Fruit fly (Drosophila melanogaster) whole organism, embryonic: ENCODE data around the gene Snup.

Source experiments
- B-H2 ChIP-seq: fragments of 200-800 bp; sonication (Bioruptor generic); optimal IDR thresholded peaks from 2 replicates; lab custom pipeline; 2018; ENCODE audit warnings: missing biosample characterization, mild to moderate bottlenecking, missing genetic modification characterization
- CG10274 ChIP-seq: fragments of 200-800 bp; sonication (Bioruptor generic); optimal IDR thresholded peaks from 3 replicates; lab custom pipeline; 2017; ENCODE audit warnings: missing biosample characterization, mild to moderate bottlenecking, missing genetic modification characterization
- CG10462 ChIP-seq: fragments of 200-800 bp; sonication (Bioruptor generic); optimal IDR thresholded peaks from 2 replicates; lab custom pipeline; 2016; ENCODE audit warnings: missing biosample characterization, missing genetic modification characterization
- CG11093 ChIP-seq: fragments of 200-800 bp; sonication (Bioruptor generic); IDR thresholded peaks from 3 replicates; pipeline ENCODE4 v1.3.6; 2022; ENCODE audit warnings: missing biosample characterization, missing genetic modification characterization
- CG12299 ChIP-seq: fragments of 200-800 bp; sonication (Bioruptor generic); optimal IDR thresholded peaks from 2 replicates; lab custom pipeline; 2018; ENCODE audit warnings: missing biosample characterization, mild to moderate bottlenecking, missing genetic modification characterization
- CG12391 ChIP-seq: fragments of 200-800 bp; sonication (Bioruptor generic); optimal IDR thresholded peaks from 3 replicates; lab custom pipeline; 2018; ENCODE audit warnings: missing biosample characterization, mild to moderate bottlenecking, missing genetic modification characterization, moderate library complexity
- CG16779 ChIP-seq: fragments of 200-800 bp; sonication (Bioruptor generic); IDR thresholded peaks from 2 replicates; pipeline ENCODE4 v1.3.6; 2022; ENCODE audit warnings: missing biosample characterization, missing genetic modification characterization
- CG17361 ChIP-seq: fragments of 200-800 bp; sonication (Bioruptor generic); IDR thresholded peaks from 3 replicates; pipeline ENCODE4 v1.3.6; 2022; ENCODE audit warnings: missing biosample characterization, missing genetic modification characterization
- CG2199 ChIP-seq: fragments of 200-800 bp; sonication (Bioruptor generic); IDR thresholded peaks from 3 replicates; pipeline ENCODE4 v1.3.6; 2022; ENCODE audit warnings: missing biosample characterization, missing genetic modification characterization
- CG2712 ChIP-seq: fragments of 200-800 bp; optimal IDR thresholded peaks from 3 replicates; lab custom pipeline; 2019; ENCODE audit warnings: missing biosample characterization, mild to moderate bottlenecking, missing genetic modification characterization, moderate library complexity
- CG30403 ChIP-seq: fragments of 200-800 bp; sonication (Bioruptor generic); optimal IDR thresholded peaks from 3 replicates; lab custom pipeline; 2016; ENCODE audit warnings: missing biosample characterization, missing genetic modification characterization
- CG33213 ChIP-seq: fragments of 200-800 bp; sonication (Bioruptor generic); optimal IDR thresholded peaks from 3 replicates; lab custom pipeline; 2016; ENCODE audit warnings: missing biosample characterization, missing genetic modification characterization
- CG3995 ChIP-seq: fragments of 200-800 bp; sonication (Bioruptor generic); optimal IDR thresholded peaks from 3 replicates; lab custom pipeline; 2016; ENCODE audit warnings: missing biosample characterization, missing genetic modification characterization
- CG5180 ChIP-seq: fragments of 200-800 bp; sonication (Bioruptor generic); optimal IDR thresholded peaks from 3 replicates; lab custom pipeline; 2017; ENCODE audit warnings: missing biosample characterization, missing genetic modification characterization, mild to moderate bottlenecking, moderate library complexity, missing genetic modification reagents
- CG7928 ChIP-seq: fragments of 200-800 bp; sonication (Bioruptor generic); optimal IDR thresholded peaks from 2 replicates; lab custom pipeline; 2017; ENCODE audit warnings: missing biosample characterization, mild to moderate bottlenecking, missing genetic modification characterization
- CG8388 ChIP-seq: fragments of 200-800 bp; sonication (Bioruptor generic); optimal IDR thresholded peaks from 2 replicates; lab custom pipeline; 2019; ENCODE audit warnings: missing biosample characterization, mild to moderate bottlenecking, missing genetic modification characterization, moderate library complexity
- CG9932 ChIP-seq: fragments of 200-800 bp; sonication (Bioruptor generic); IDR thresholded peaks from 2 replicates; pipeline ENCODE4 v1.3.6; 2022; ENCODE audit warnings: missing biosample characterization, missing genetic modification characterization
- CHES-1-like ChIP-seq: fragments of 200-800 bp; sonication (Bioruptor generic); optimal IDR thresholded peaks from 2 replicates; lab custom pipeline; 2016; ENCODE audit warnings: missing biosample characterization, missing genetic modification characterization
- CoRest ChIP-seq: fragments of 200-800 bp; sonication (Bioruptor generic); optimal IDR thresholded peaks from 3 replicates; lab custom pipeline; 2018; ENCODE audit warnings: missing biosample characterization, mild to moderate bottlenecking, missing genetic modification characterization, moderate library complexity
- Eip74EF ChIP-seq, 2 experiments: fragments of 200-800 bp in 1 of 2; fragments of >200 bp in 1 of 2; sonication (Bioruptor generic) in 1 of 2; optimal IDR thresholded peaks; 2 replicates each; lab custom pipeline; 2017 to 2019; ENCODE audit warnings: missing biosample characterization in 2 of 2, missing genetic modification characterization in 2 of 2, mild to moderate bottlenecking in 1 of 2, moderate library complexity in 1 of 2
- Fer1 ChIP-seq: fragments of 200-800 bp; sonication (Bioruptor generic); optimal IDR thresholded peaks from 2 replicates; lab custom pipeline; 2017; ENCODE audit warnings: missing biosample characterization, mild to moderate bottlenecking, missing genetic modification characterization
- HHEX ChIP-seq: fragments of 200-800 bp; sonication (Bioruptor generic); optimal IDR thresholded peaks from 3 replicates; lab custom pipeline; 2017; ENCODE audit warnings: missing biosample characterization, mild to moderate bottlenecking, missing genetic modification characterization, missing genetic modification reagents
- Hr78 ChIP-seq, 2 experiments: fragments of 200-800 bp in 1 of 2; fragments of >200 bp in 1 of 2; sonication (Bioruptor generic) in 1 of 2; optimal IDR thresholded peaks; 2 replicates each; lab custom pipeline; 2017 to 2019; ENCODE audit warnings: missing biosample characterization in 2 of 2, missing genetic modification characterization in 2 of 2, mild to moderate bottlenecking in 1 of 2, moderate library complexity in 1 of 2
- Mad ChIP-seq: fragments of 200-800 bp; sonication (Bioruptor generic); optimal IDR thresholded peaks from 2 replicates; lab custom pipeline; 2016; ENCODE audit warnings: missing biosample characterization, missing genetic modification characterization
- Mes4 ChIP-seq: fragments of 200-800 bp; sonication (Bioruptor generic); optimal IDR thresholded peaks from 2 replicates; lab custom pipeline; 2016; ENCODE audit warnings: missing biosample characterization, missing genetic modification characterization
- NC2α ChIP-seq: fragments of 200-800 bp; sonication (Bioruptor generic); optimal IDR thresholded peaks from 2 replicates; lab custom pipeline; 2016; ENCODE audit warnings: missing biosample characterization, missing genetic modification characterization
- Opbp ChIP-seq: fragments of 200-800 bp; sonication (Bioruptor generic); IDR thresholded peaks from 3 replicates; pipeline ENCODE4 v1.3.6; 2022; ENCODE audit warnings: missing biosample characterization, missing genetic modification characterization; ENCODE audit not compliant: partially characterized antibody
- Sox102F ChIP-seq: fragments of 200-800 bp; sonication (Bioruptor generic); optimal IDR thresholded peaks from 2 replicates; lab custom pipeline; 2018; ENCODE audit warnings: missing biosample characterization, mild to moderate bottlenecking, missing genetic modification characterization, moderate library complexity
- amos ChIP-seq: fragments of 200-800 bp; sonication (Bioruptor generic); IDR thresholded peaks from 2 replicates; pipeline ENCODE4 v1.3.6; 2022; ENCODE audit warnings: missing biosample characterization, missing genetic modification characterization; ENCODE audit not compliant: partially characterized antibody
- cad ChIP-seq: fragments of >200 bp; optimal IDR thresholded peaks from 2 replicates; lab custom pipeline; 2017; ENCODE audit warnings: missing biosample characterization, missing genetic modification characterization
- cas ChIP-seq: fragments of 200-800 bp; sonication (Bioruptor generic); IDR thresholded peaks from 2 replicates; pipeline ENCODE4 v1.3.6; 2022; ENCODE audit warnings: missing biosample characterization, missing genetic modification characterization
- caup ChIP-seq: fragments of 200-800 bp; sonication (Bioruptor generic); optimal IDR thresholded peaks from 3 replicates; lab custom pipeline; 2017; ENCODE audit warnings: missing biosample characterization, mild to moderate bottlenecking, missing genetic modification characterization, moderate library complexity; ENCODE audit not compliant: severe bottlenecking
- crp ChIP-seq, 2 experiments: fragments of 200-800 bp; sonication (Bioruptor generic); optimal IDR thresholded peaks; 2 replicates in 1 of 2; 3 replicates in 1 of 2; lab custom pipeline; 2017; ENCODE audit warnings: missing biosample characterization in 2 of 2, missing genetic modification characterization in 2 of 2, mild to moderate bottlenecking in 1 of 2, moderate library complexity in 1 of 2
- dati ChIP-seq: fragments of 200-800 bp; sonication (Bioruptor generic); IDR thresholded peaks from 2 replicates; pipeline ENCODE4 v1.3.6; 2022; ENCODE audit warnings: missing biosample characterization, missing genetic modification characterization
- gsb ChIP-seq: fragments of 200-800 bp; sonication (Bioruptor generic); IDR thresholded peaks from 2 replicates; pipeline ENCODE4 v1.3.6; 2022; ENCODE audit warnings: missing biosample characterization, missing genetic modification characterization
- hb ChIP-seq: fragments of 200-800 bp; sonication (Bioruptor generic); IDR thresholded peaks from 3 replicates; pipeline ENCODE4 v1.3.6; 2022; ENCODE audit warnings: missing biosample characterization, missing genetic modification characterization; ENCODE audit not compliant: partially characterized antibody
- her ChIP-seq: fragments of 200-800 bp; sonication (Bioruptor generic); optimal IDR thresholded peaks from 2 replicates; lab custom pipeline; 2016; ENCODE audit warnings: missing biosample characterization, missing genetic modification characterization
- ind ChIP-seq: fragments of 200-800 bp; sonication (Bioruptor generic); optimal IDR thresholded peaks from 3 replicates; lab custom pipeline; 2016; ENCODE audit warnings: missing biosample characterization, missing genetic modification characterization
- kay ChIP-seq: fragments of 200-800 bp; sonication (Bioruptor generic); optimal IDR thresholded peaks from 2 replicates; lab custom pipeline; 2016; ENCODE audit warnings: missing biosample characterization, missing genetic modification characterization
- klu ChIP-seq: fragments of 200-800 bp; sonication (Bioruptor generic); IDR thresholded peaks from 2 replicates; pipeline ENCODE4 v1.3.6; 2022; ENCODE audit warnings: missing biosample characterization, missing genetic modification characterization
- lov ChIP-seq, 2 experiments: fragments of 200-800 bp in 1 of 2; fragments of >200 bp in 1 of 2; sonication (Bioruptor generic) in 1 of 2; IDR thresholded peaks in 1 of 2; optimal IDR thresholded peaks in 1 of 2; 2 replicates in 1 of 2; 3 replicates in 1 of 2; pipeline versions ENCODE4 v1.3.6 to Lab custom; 2017 to 2022; ENCODE audit warnings: missing biosample characterization in 1 of 2, missing genetic modification characterization in 1 of 2
- org-1 ChIP-seq: fragments of 200-800 bp; sonication (Bioruptor generic); optimal IDR thresholded peaks from 2 replicates; lab custom pipeline; 2017; ENCODE audit warnings: missing biosample characterization, missing genetic modification characterization
- otp ChIP-seq: fragments of 200-800 bp; sonication (Bioruptor generic); IDR thresholded peaks from 3 replicates; pipeline ENCODE4, ENCODE4 v1.3.6; 2022; ENCODE audit warnings: missing biosample characterization, missing genetic modification characterization
- p53 ChIP-seq: fragments of 200-800 bp; sonication (Bioruptor generic); optimal IDR thresholded peaks from 2 replicates; lab custom pipeline; 2016; ENCODE audit warnings: missing biosample characterization, missing genetic modification characterization
- pho ChIP-seq: fragments of 200-800 bp; sonication (Bioruptor generic); optimal IDR thresholded peaks from 2 replicates; lab custom pipeline; 2016; ENCODE audit warnings: missing biosample characterization, missing genetic modification characterization
- trem ChIP-seq: fragments of 200-800 bp; optimal IDR thresholded peaks from 3 replicates; lab custom pipeline; 2019; ENCODE audit warnings: missing biosample characterization, mild to moderate bottlenecking, missing genetic modification characterization, moderate library complexity
- z ChIP-seq: fragments of 200-800 bp; sonication (Bioruptor generic); IDR thresholded peaks from 3 replicates; pipeline ENCODE4 v1.3.6; 2022; ENCODE audit warnings: missing biosample characterization, missing genetic modification characterization

Gene Snup

DNA sequence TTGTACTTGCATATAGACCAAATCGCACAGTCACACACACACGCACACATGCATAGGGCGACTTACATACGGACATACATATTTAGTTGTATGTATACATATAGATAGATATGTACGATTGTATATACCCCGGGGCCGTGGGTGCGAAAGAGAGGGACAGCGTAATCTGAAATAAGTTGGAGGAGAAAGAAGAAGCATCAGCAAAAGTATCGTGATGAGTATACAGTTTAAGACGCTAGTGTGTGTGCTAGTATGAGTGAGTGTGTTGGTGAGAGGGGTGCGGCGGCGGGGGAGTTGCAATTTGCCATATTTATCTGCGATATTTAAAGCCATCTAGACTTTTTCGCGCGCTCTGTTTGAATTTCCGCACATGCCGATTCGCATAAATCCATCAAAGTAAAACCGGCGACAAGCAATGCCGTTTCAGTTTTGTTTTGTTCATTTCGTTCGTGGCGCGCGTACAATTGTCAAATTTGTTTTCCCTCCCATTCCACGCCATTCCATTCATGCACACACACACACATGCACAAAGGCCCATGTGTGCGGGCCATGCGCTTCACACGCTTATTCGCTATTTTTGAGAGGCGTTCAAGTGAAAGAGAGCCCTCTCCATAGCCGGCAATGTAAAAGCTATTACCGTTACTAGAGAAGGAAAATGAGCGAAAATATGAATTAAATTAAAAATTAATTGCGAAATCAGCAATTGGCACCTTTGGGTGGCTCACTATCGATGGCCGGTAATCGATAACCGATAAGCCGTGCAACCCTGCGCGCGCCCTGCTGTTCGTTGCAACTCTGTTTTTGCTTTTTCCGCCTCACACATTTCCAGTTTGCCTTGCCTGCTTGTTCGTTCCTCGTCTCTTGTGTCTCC lies 16.7 kb upstream of the Snup start (continued):
- TF ChIP-seq gsb (peak; percentile 74), Fer1 (GFP tag; lab: Kevin White, UChicago) (peak; percentile 93), Eip74EF (GFP tag; optimal IDR thresholded peaks at IDR 0.05; lab: Kevin White, UChicago) (peak in 1 of 2 experiments; percentile 42), HHEX (peak; percentile 91), CG5180 (GFP tag; lab: Kevin White, UChicago) (peak; percentile 80), CG12299 (peak; percentile 67), Opbp (GFP tag; lab: Robert Waterston, UW) (peak; percentile 82), B-H2 (GFP tag; lab: Kevin White, UChicago) (peak; percentile 91), amos (GFP tag; lab: Robert Waterston, UW) (peak; percentile 79), dati (GFP tag; lab: Robert Waterston, UW) (peak; percentile 46; the same call in 1 of the 2 replicates), kay (GFP tag; lab: Kevin White, UChicago) (no peak), hb (GFP tag; lab: Robert Waterston, UW) (peak; percentile 71; the same call in 2 of the 3 replicates), CG8388 (peak; percentile 75), CG16779 (GFP tag; lab: Robert Waterston, UW) (peak; percentile 74), CG12391 (tag; lab: Kevin White, UChicago) (peak; percentile 77), Hr78 (GFP tag; optimal IDR thresholded peaks at IDR 0.05; lab: Kevin White, UChicago) (no peak), CG10462 (GFP tag; lab: Kevin White, UChicago) (peak; percentile 59), CG11093 (GFP tag; lab: Robert Waterston, UW) (peak; percentile 34; the same call in 1 of the 3 replicates), crp (GFP tag; optimal IDR thresholded peaks at IDR 0.05; lab: Kevin White, UChicago) (peak in 1 of 2 experiments; percentile 74), CoRest (tag; lab: Kevin White, UChicago) (peak; percentile 68), CG33213 (peak; percentile 88), lov (optimal IDR thresholded peaks at IDR 0.05; lab: Kevin White, UChicago) (no peak), lov (GFP tag; IDR thresholded peaks at IDR 0.05; lab: Robert Waterston, UW) (peak; percentile 93), klu (GFP tag; lab: Robert Waterston, UW) (no peak), CG3995 (GFP tag; lab: Kevin White, UChicago) (peak; percentile 67), Mad (GFP tag; lab: Kevin White, UChicago) (peak; percentile 77), cad (GFP tag; lab: Kevin White, UChicago) (no peak), p53 (GFP tag; lab: Kevin White, UChicago) (peak; percentile 65), CG30403 (peak; percentile 73), CG10274 (peak; percentile 74), trem (tag; lab: Kevin White, UChicago) (peak; percentile 77), CG7928 (GFP tag; lab: Kevin White, UChicago) (peak; percentile 57), her (GFP tag; lab: Kevin White, UChicago) (peak; percentile 78), otp (GFP tag; lab: Robert Waterston, UW) (peak; percentile 91), CHES-1-like (GFP tag; lab: Kevin White, UChicago) (peak; percentile 86), CG2199 (peak; percentile 65; the same call in 1 of the 3 replicates), Mes4 (GFP tag; lab: Kevin White, UChicago) (peak; percentile 84), NC2α (GFP tag; lab: Kevin White, UChicago) (peak; percentile 73), Sox102F (peak; percentile 11), CG2712 (tag; lab: Kevin White, UChicago) (peak; percentile 64), ind (GFP tag; lab: Kevin White, UChicago) (peak; percentile 51), caup (peak; percentile 95), pho (GFP tag; lab: Kevin White, UChicago) (peak; percentile 82), cas (peak; percentile 74; the same call in 1 of the 2 replicates), CG9932 (GFP tag; lab: Robert Waterston, UW) (peak; percentile 68), org-1 (GFP tag; lab: Kevin White, UChicago) (peak; percentile 69), z (no peak), CG17361 (GFP tag; lab: Robert Waterston, UW) (peak; percentile 67)
